Fruit fly (Drosophila melanogaster) whole organism, embryonic: ENCODE data around the gene CG16779.

Experiments used
- Adf1 ChIP-seq: fragments of 200-800 bp; sonication (Bioruptor generic); IDR thresholded peaks from 2 replicates; pipeline ENCODE4 v1.3.6; 2022; ENCODE audit warnings: missing biosample characterization, missing genetic modification characterization
- Atf6 ChIP-seq: fragments of 200-800 bp; sonication (Bioruptor generic); IDR thresholded peaks from 2 replicates; pipeline ENCODE4 v1.3.6; 2022; ENCODE audit warnings: missing biosample characterization, missing genetic modification characterization
- CG1233 ChIP-seq: fragments of 200-800 bp; sonication (Bioruptor generic); optimal IDR thresholded peaks from 4 replicates; lab custom pipeline; 2018; ENCODE audit warnings: missing biosample characterization, mild to moderate bottlenecking, missing genetic modification characterization
- CG13624 ChIP-seq: fragments of 200-800 bp; sonication (Bioruptor generic); optimal IDR thresholded peaks from 2 replicates; lab custom pipeline; 2016; ENCODE audit warnings: missing biosample characterization, missing genetic modification characterization
- CG14667 ChIP-seq: fragments of 200-800 bp; sonication (Bioruptor generic); IDR thresholded peaks from 2 replicates; pipeline ENCODE4 v1.3.6; 2022; ENCODE audit warnings: missing biosample characterization, missing genetic modification characterization
- CG15601 ChIP-seq: fragments of 200-800 bp; sonication (Bioruptor generic); optimal IDR thresholded peaks from 3 replicates; lab custom pipeline; 2019; ENCODE audit warnings: missing biosample characterization, mild to moderate bottlenecking, missing genetic modification characterization, moderate library complexity
- CG15696 ChIP-seq: fragments of 200-800 bp; sonication (Bioruptor generic); optimal IDR thresholded peaks from 2 replicates; lab custom pipeline; 2019; ENCODE audit warnings: missing biosample characterization, mild to moderate bottlenecking, missing genetic modification characterization, moderate library complexity
- CG1602 ChIP-seq: fragments of 200-800 bp; sonication (Bioruptor generic); optimal IDR thresholded peaks from 3 replicates; lab custom pipeline; 2016; ENCODE audit warnings: missing biosample characterization, missing genetic modification characterization
- CG18619 ChIP-seq: fragments of 200-800 bp; sonication (Bioruptor generic); optimal IDR thresholded peaks from 3 replicates; lab custom pipeline; 2017; ENCODE audit warnings: missing biosample characterization, mild to moderate bottlenecking, missing genetic modification characterization
- CG2120 ChIP-seq: fragments of 200-800 bp; sonication (Bioruptor generic); optimal IDR thresholded peaks from 3 replicates; lab custom pipeline; 2016; ENCODE audit warnings: missing biosample characterization, missing genetic modification characterization
- CG2202 ChIP-seq: fragments of 200-800 bp; sonication (Bioruptor generic); optimal IDR thresholded peaks from 2 replicates; lab custom pipeline; 2018; ENCODE audit warnings: missing biosample characterization, mild to moderate bottlenecking, missing genetic modification characterization
- CG32767 ChIP-seq: fragments of 200-800 bp; sonication (Bioruptor generic); IDR thresholded peaks from 2 replicates; pipeline ENCODE4 v1.3.6; 2022; ENCODE audit warnings: missing biosample characterization, missing genetic modification characterization
- CG3838 ChIP-seq: fragments of 200-800 bp; sonication (Bioruptor generic); optimal IDR thresholded peaks from 3 replicates; lab custom pipeline; 2016; ENCODE audit warnings: missing biosample characterization, missing genetic modification characterization
- CG4617 ChIP-seq: fragments of 200-800 bp; sonication (Bioruptor generic); optimal IDR thresholded peaks from 3 replicates; lab custom pipeline; 2016; ENCODE audit warnings: missing biosample characterization, missing genetic modification characterization, borderline replicate concordance
- CG4730 ChIP-seq: fragments of 200-800 bp; sonication (Bioruptor generic); IDR thresholded peaks from 2 replicates; pipeline ENCODE4 v1.3.6; 2022; ENCODE audit warnings: missing biosample characterization, missing genetic modification characterization
- CG4854 ChIP-seq: fragments of 200-800 bp; sonication (Bioruptor generic); optimal IDR thresholded peaks from 2 replicates; lab custom pipeline; 2016; ENCODE audit warnings: missing biosample characterization, missing genetic modification characterization, inconsistent platforms
- D19A ChIP-seq: fragments of 200-800 bp; optimal IDR thresholded peaks from 3 replicates; lab custom pipeline; 2019; ENCODE audit warnings: missing biosample characterization, mild to moderate bottlenecking, missing genetic modification characterization, moderate library complexity
- D19B ChIP-seq: fragments of 200-800 bp; sonication (Bioruptor generic); optimal IDR thresholded peaks from 2 replicates; lab custom pipeline; 2017; ENCODE audit warnings: missing biosample characterization, mild to moderate bottlenecking, missing genetic modification characterization
- Dref ChIP-seq: fragments of 200-800 bp; sonication (Bioruptor generic); IDR thresholded peaks from 2 replicates; pipeline ENCODE4 v1.3.6; 2022; ENCODE audit warnings: missing biosample characterization, missing genetic modification characterization
- Drgx ChIP-seq: fragments of 200-800 bp; sonication (Bioruptor generic); IDR thresholded peaks from 2 replicates; pipeline ENCODE4 v1.3.6; 2022; ENCODE audit warnings: missing biosample characterization, missing genetic modification characterization
- Fer2 ChIP-seq: fragments of 200-800 bp; sonication (Bioruptor generic); optimal IDR thresholded peaks from 2 replicates; lab custom pipeline; 2018; ENCODE audit warnings: missing biosample characterization, mild to moderate bottlenecking, missing genetic modification characterization, moderate library complexity
- Hr3 ChIP-seq: fragments of 200-800 bp; sonication (Bioruptor generic); optimal IDR thresholded peaks from 3 replicates; lab custom pipeline; 2016; ENCODE audit warnings: missing biosample characterization, missing genetic modification characterization
- Lhr ChIP-seq: fragments of 200-800 bp; sonication (Bioruptor generic); optimal IDR thresholded peaks from 3 replicates; lab custom pipeline; 2017; ENCODE audit warnings: mild to moderate bottlenecking, missing biosample characterization, missing genetic modification reagents, missing genetic modification characterization
- Lpt ChIP-seq: fragments of >200 bp; optimal IDR thresholded peaks from 2 replicates; lab custom pipeline; 2018; ENCODE audit warnings: missing biosample characterization, missing genetic modification characterization
- Mes4 ChIP-seq: fragments of 200-800 bp; sonication (Bioruptor generic); optimal IDR thresholded peaks from 2 replicates; lab custom pipeline; 2016; ENCODE audit warnings: missing biosample characterization, missing genetic modification characterization
- Neu2 ChIP-seq: fragments of 200-800 bp; sonication (Bioruptor generic); optimal IDR thresholded peaks from 3 replicates; lab custom pipeline; 2016; ENCODE audit warnings: missing biosample characterization, missing genetic modification characterization, borderline replicate concordance
- Nf-YC ChIP-seq: fragments of 200-800 bp; optimal IDR thresholded peaks from 3 replicates; lab custom pipeline; 2019; ENCODE audit warnings: missing biosample characterization, mild to moderate bottlenecking, missing genetic modification characterization, moderate library complexity
- NfI ChIP-seq: fragments of 200-800 bp; sonication (Bioruptor generic); optimal IDR thresholded peaks from 3 replicates; lab custom pipeline; 2018; ENCODE audit warnings: missing biosample characterization, mild to moderate bottlenecking, missing genetic modification characterization, moderate library complexity
- Sry-δ ChIP-seq: fragments of 200-800 bp; sonication (Bioruptor generic); optimal IDR thresholded peaks from 2 replicates; lab custom pipeline; 2016; ENCODE audit warnings: missing biosample characterization, missing genetic modification characterization
- Ssrp ChIP-seq: fragments of 200-800 bp; sonication (Bioruptor generic); optimal IDR thresholded peaks from 2 replicates; lab custom pipeline; 2018; ENCODE audit warnings: missing biosample characterization, mild to moderate bottlenecking, missing genetic modification characterization, moderate library complexity
- Tbp ChIP-seq: fragments of >200 bp; optimal IDR thresholded peaks from 2 replicates; lab custom pipeline; 2018; ENCODE audit warnings: missing biosample characterization, missing genetic modification characterization
- Trl ChIP-seq, 3 experiments: fragments of >200 bp in 2 of 3; fragments of 200-800 bp in 1 of 3; sonication (Bioruptor generic) in 1 of 3; optimal IDR thresholded peaks; 2 replicates in 1 of 3; 3 replicates in 2 of 3; lab custom pipeline; 2016 to 2017; ENCODE audit warnings: missing biosample characterization in 1 of 3, missing genetic modification characterization in 1 of 3
- Xbp1 ChIP-seq: fragments of 200-800 bp; sonication (Bioruptor generic); optimal IDR thresholded peaks from 3 replicates; lab custom pipeline; 2016; ENCODE audit warnings: missing biosample characterization, mild to moderate bottlenecking, missing genetic modification characterization
- abd-A ChIP-seq: fragments of 200-800 bp; sonication (Bioruptor generic); optimal IDR thresholded peaks from 3 replicates; lab custom pipeline; 2019; ENCODE audit warnings: missing biosample characterization, mild to moderate bottlenecking, missing genetic modification characterization, moderate library complexity
- amos ChIP-seq: fragments of 200-800 bp; sonication (Bioruptor generic); IDR thresholded peaks from 2 replicates; pipeline ENCODE4 v1.3.6; 2022; ENCODE audit warnings: missing biosample characterization, missing genetic modification characterization; ENCODE audit not compliant: partially characterized antibody
- aop ChIP-seq: fragments of 200-800 bp; sonication (Bioruptor generic); IDR thresholded peaks from 2 replicates; pipeline ENCODE4 v1.3.6; 2022; ENCODE audit warnings: missing biosample characterization, missing genetic modification characterization
- bcd ChIP-seq: fragments of 200-800 bp; sonication (Bioruptor generic); optimal IDR thresholded peaks from 2 replicates; lab custom pipeline; 2017; ENCODE audit warnings: missing biosample characterization, mild to moderate bottlenecking, missing genetic modification characterization
- da ChIP-seq: fragments of 200-800 bp; sonication (Bioruptor generic); optimal IDR thresholded peaks from 2 replicates; lab custom pipeline; 2016; ENCODE audit warnings: missing biosample characterization, missing genetic modification characterization
- fru ChIP-seq: fragments of >200 bp; optimal IDR thresholded peaks from 2 replicates; lab custom pipeline; 2017
- ftz-f1 ChIP-seq: fragments of 200-800 bp; sonication (Bioruptor generic); optimal IDR thresholded peaks from 2 replicates; lab custom pipeline; 2016; ENCODE audit warnings: missing biosample characterization, missing genetic modification characterization
- gcm ChIP-seq: fragments of 200-800 bp; sonication (Bioruptor generic); optimal IDR thresholded peaks from 2 replicates; lab custom pipeline; 2019; ENCODE audit warnings: missing biosample characterization, mild to moderate bottlenecking, missing genetic modification characterization, moderate library complexity
- gt ChIP-seq: fragments of 200-800 bp; sonication (Bioruptor generic); IDR thresholded peaks from 2 replicates; pipeline ENCODE4 v1.3.6; 2022; ENCODE audit warnings: missing biosample characterization, missing genetic modification characterization
- jumu ChIP-seq: fragments of 200-800 bp; sonication (Bioruptor generic); optimal IDR thresholded peaks from 3 replicates; lab custom pipeline; 2016; ENCODE audit warnings: missing biosample characterization, missing genetic modification characterization
- maf-S ChIP-seq: fragments of 200-800 bp; sonication (Bioruptor generic); optimal IDR thresholded peaks from 2 replicates; lab custom pipeline; 2016; ENCODE audit warnings: missing biosample characterization, missing genetic modification characterization
- org-1 ChIP-seq: fragments of 200-800 bp; sonication (Bioruptor generic); optimal IDR thresholded peaks from 2 replicates; lab custom pipeline; 2017; ENCODE audit warnings: missing biosample characterization, missing genetic modification characterization
- psq ChIP-seq: fragments of 200-800 bp; sonication (Bioruptor generic); optimal IDR thresholded peaks from 2 replicates; lab custom pipeline; 2017; ENCODE audit warnings: missing biosample characterization, missing genetic modification characterization
- repo ChIP-seq: fragments of 200-800 bp; sonication (Bioruptor generic); optimal IDR thresholded peaks from 2 replicates; lab custom pipeline; 2016; ENCODE audit warnings: missing biosample characterization, missing genetic modification characterization
- schlank ChIP-seq: fragments of 200-800 bp; sonication (Bioruptor generic); optimal IDR thresholded peaks from 2 replicates; lab custom pipeline; 2018; ENCODE audit warnings: missing biosample characterization, mild to moderate bottlenecking, missing genetic modification characterization
- sima ChIP-seq: fragments of 200-800 bp; sonication (Bioruptor generic); optimal IDR thresholded peaks from 2 replicates; lab custom pipeline; 2016; ENCODE audit warnings: missing biosample characterization, missing genetic modification characterization
- stwl ChIP-seq: fragments of 200-800 bp; sonication (Bioruptor generic); optimal IDR thresholded peaks from 3 replicates; lab custom pipeline; 2018; ENCODE audit warnings: missing biosample characterization, mild to moderate bottlenecking, missing genetic modification characterization, moderate library complexity
- tx ChIP-seq: fragments of 200-800 bp; sonication (Bioruptor generic); optimal IDR thresholded peaks from 2 replicates; lab custom pipeline; 2016; ENCODE audit warnings: missing biosample characterization, missing genetic modification characterization
- zen2 ChIP-seq: fragments of 200-800 bp; sonication (Bioruptor generic); IDR thresholded peaks from 3 replicates; pipeline ENCODE4 v1.3.6; 2022; ENCODE audit warnings: missing biosample characterization, missing genetic modification characterization; ENCODE audit not compliant: partially characterized antibody

The CG16779 gene

DNA sequence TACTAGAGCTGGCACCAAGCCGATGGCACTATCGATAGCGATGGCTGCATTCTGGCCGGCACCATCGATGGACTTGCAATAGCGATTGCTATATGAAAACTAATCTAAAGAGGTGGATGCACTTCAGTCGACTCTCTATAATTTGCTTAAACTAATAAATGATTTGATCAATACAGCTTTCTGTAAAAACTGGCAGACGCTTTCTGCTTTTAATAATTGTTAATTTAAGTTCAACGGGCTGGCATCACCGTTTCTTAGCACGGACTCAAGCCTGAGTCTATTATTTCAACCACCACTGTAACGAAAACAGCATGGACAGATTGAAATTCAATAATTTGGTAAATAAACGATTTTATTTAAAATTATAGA is 19.6 kb upstream of the CG16779 start, which contains the start of the genes Ras85D and Rlb1 (continued):
- TF ChIP-seq ftz-f1 (GFP tag; lab: Kevin White, UChicago) = no peak
- peak; percentile 96 for TF ChIP-seq CG4617 (GFP tag; lab: Kevin White, UChicago)
- no peak for TF ChIP-seq Tbp (GFP tag; lab: Kevin White, UChicago)
- TF ChIP-seq bcd (GFP tag; lab: Kevin White, UChicago) = no peak
- peak; percentile 51 for TF ChIP-seq schlank
- peak; percentile 38 for TF ChIP-seq Neu2 (GFP tag; lab: Kevin White, UChicago)
- TF ChIP-seq Xbp1 = peak; percentile 84
- peak; percentile 89 for TF ChIP-seq CG2120 (GFP tag; lab: Kevin White, UChicago)
- peak; percentile 51 for TF ChIP-seq Mes4 (GFP tag; lab: Kevin White, UChicago)
- TF ChIP-seq CG1602 (GFP tag; lab: Kevin White, UChicago) = peak; percentile 68
- TF ChIP-seq D19B (GFP tag; lab: Kevin White, UChicago) = no peak
- TF ChIP-seq CG2202 (tag; lab: Kevin White, UChicago) = peak; percentile 17
- TF ChIP-seq amos (GFP tag; lab: Robert Waterston, UW) = no peak
- peak; percentile 75 for TF ChIP-seq CG15601
- peak; percentile 29 for TF ChIP-seq D19A (tag; lab: Kevin White, UChicago)
- TF ChIP-seq tx = peak; percentile 77
- TF ChIP-seq maf-S (GFP tag; lab: Kevin White, UChicago) = peak; percentile 67
- TF ChIP-seq CG18619 = peak; percentile 47
- no peak for TF ChIP-seq aop (GFP tag; lab: Robert Waterston, UW)
- peak; percentile 67 for TF ChIP-seq Ssrp (tag; lab: Kevin White, UChicago)
- peak; percentile 16 for TF ChIP-seq psq (GFP tag; lab: Kevin White, UChicago)
- TF ChIP-seq CG3838 (GFP tag; lab: Kevin White, UChicago) = peak; percentile 61
- TF ChIP-seq Hr3 = peak; percentile 74
- peak; percentile 99 for TF ChIP-seq Sry-δ (GFP tag; lab: Kevin White, UChicago)
- TF ChIP-seq Trl (optimal IDR thresholded peaks at IDR 0.05; lab: Kevin White, UChicago) = no peak
- TF ChIP-seq Trl (GFP tag; optimal IDR thresholded peaks at IDR 0.05; lab: Kevin White, UChicago) = peak; percentile 73
- no peak for TF ChIP-seq zen2 (GFP tag; lab: Robert Waterston, UW)
- peak; percentile 83 for TF ChIP-seq jumu (GFP tag; lab: Kevin White, UChicago)
- peak; percentile 68 for TF ChIP-seq Fer2
- peak; percentile 62 for TF ChIP-seq CG15696
- no peak for TF ChIP-seq Atf6 (GFP tag; lab: Robert Waterston, UW)
- TF ChIP-seq Dref (GFP tag; lab: Robert Waterston, UW) = no peak
- no peak for TF ChIP-seq fru (lab: Kevin White, UChicago)
- TF ChIP-seq Lpt = no peak
- peak; percentile 45 for TF ChIP-seq da (GFP tag; lab: Kevin White, UChicago)
- TF ChIP-seq CG32767 = no peak
- no peak for TF ChIP-seq CG14667 (GFP tag; lab: Robert Waterston, UW)
- no peak for TF ChIP-seq gt (GFP tag; lab: Robert Waterston, UW)
- TF ChIP-seq Adf1 = no peak
- TF ChIP-seq CG1233 (GFP tag; lab: Kevin White, UChicago) = peak; percentile 61
- peak; percentile 72 for TF ChIP-seq repo (GFP tag; lab: Kevin White, UChicago)
- peak; percentile 27 for TF ChIP-seq stwl
- peak; percentile 77 for TF ChIP-seq Nf-YC (tag; lab: Kevin White, UChicago)
- TF ChIP-seq CG4730 (GFP tag; lab: Robert Waterston, UW) = no peak
- peak; percentile 86 for TF ChIP-seq CG13624 (GFP tag; lab: Kevin White, UChicago)
- peak; percentile 69 for TF ChIP-seq Lhr (GFP tag; lab: Kevin White, UChicago)
- peak; percentile 78 for TF ChIP-seq NfI (GFP tag; lab: Kevin White, UChicago)
- TF ChIP-seq gcm (GFP tag; lab: Kevin White, UChicago) = no peak
- no peak for TF ChIP-seq Drgx
- no peak for TF ChIP-seq abd-A
- TF ChIP-seq org-1 (GFP tag; lab: Kevin White, UChicago) = no peak
- peak; percentile 66 for TF ChIP-seq CG4854 (GFP tag; lab: Kevin White, UChicago)
- TF ChIP-seq sima (GFP tag; lab: Kevin White, UChicago) = no peak
